Worm (Caenorhabditis elegans) whole organism, L4/young adult: ENCODE data around the gene toh-1.

Source experiments
- dao-5 ChIP-seq: sonication (generic microtip); optimal IDR thresholded peaks from 2 replicates; lab custom pipeline; 2016; ENCODE audit warnings: missing genotype, missing genetic modification characterization, moderate library complexity, missing compliant biosample characterization
- him-1 ChIP-seq: sonication (generic microtip); optimal IDR thresholded peaks from 2 replicates; lab custom pipeline; 2016; ENCODE audit warnings: missing genotype, missing genetic modification reagents, missing genetic modification characterization, missing compliant biosample characterization

DNA sequence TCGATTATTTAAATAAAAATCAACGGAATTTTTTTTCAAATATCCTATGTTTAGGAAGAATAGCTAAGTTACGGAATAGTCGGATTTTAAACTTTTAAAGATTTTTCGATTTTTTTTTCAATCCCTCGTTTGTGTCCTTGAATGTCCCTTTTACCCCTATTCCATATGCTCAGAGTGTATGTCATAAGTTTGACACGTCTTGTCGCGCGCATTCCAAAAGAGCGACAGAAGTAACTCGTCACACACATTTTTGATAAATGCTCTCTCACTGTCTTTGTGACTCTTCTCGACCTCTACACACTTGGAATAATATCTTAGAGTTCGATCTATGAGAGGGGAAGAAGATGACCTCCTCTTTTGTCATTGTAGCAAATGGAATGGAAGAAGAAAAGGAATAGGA lies 24.9 kb downstream of the toh-1 start:
- TF ChIP-seq him-1, result no peak
- TF ChIP-seq dao-5, result no peak
